Worm (Caenorhabditis elegans) whole organism, L1 larva: ENCODE results near the gene daf-38.
A peak's percentile ranks its signal among the peaks of the same experiment; 100 is the strongest.

Experiments
- C16A3.4 ChIP-seq: fragments of 150-350 bp; optimal IDR thresholded peaks from 2 replicates; lab custom pipeline; 2014; ENCODE audit warnings: missing biosample characterization, missing genetic modification characterization
- Y116A8C.19 ChIP-seq: sonication (generic microtip); optimal IDR thresholded peaks from 2 replicates; lab custom pipeline; 2016; ENCODE audit warnings: missing compliant biosample characterization, missing genetic modification characterization, borderline replicate concordance
- aha-1 ChIP-seq: fragments of 150-350 bp; optimal IDR thresholded peaks from 2 replicates; lab custom pipeline; 2014; ENCODE audit warnings: missing biosample characterization, missing genetic modification characterization
- ama-1 ChIP-seq: fragments of 150-350 bp; optimal IDR thresholded peaks from 2 replicates; lab custom pipeline; 2014
- ceh-63 ChIP-seq: fragments of 200-800 bp; sonication (Bioruptor generic); optimal IDR thresholded peaks from 2 replicates; lab custom pipeline; 2018; ENCODE audit warnings: mild to moderate bottlenecking, missing genetic modification characterization, missing compliant biosample characterization
- ceh-8 ChIP-seq: fragments of 200-800 bp; sonication (Bioruptor generic); optimal IDR thresholded peaks from 2 replicates; lab custom pipeline; 2018; ENCODE audit warnings: mild to moderate bottlenecking, missing genetic modification characterization, moderate library complexity, missing compliant biosample characterization
- ces-1 ChIP-seq: fragments of 150-350 bp; optimal IDR thresholded peaks from 2 replicates; lab custom pipeline; 2014; ENCODE audit warnings: missing biosample characterization, missing genetic modification reagents, missing genetic modification characterization
- efl-1 ChIP-seq, 4 experiments: fragments of 150-350 bp; optimal IDR thresholded peaks in 3 of 4; peaks in 1 of 4; 1 replicate in 1 of 4; 2 replicates in 3 of 4; lab custom pipeline; 2014; ENCODE audit warnings: missing biosample characterization in 2 of 4, missing genetic modification characterization in 2 of 4, missing genetic modification reagents in 2 of 4
- egl-13 ChIP-seq: sonication (generic microtip); optimal IDR thresholded peaks from 2 replicates; lab custom pipeline; 2016; ENCODE audit warnings: missing genotype, missing genetic modification reagents, missing genetic modification characterization, missing compliant biosample characterization
- elt-2 ChIP-seq: sonication (generic microtip); optimal IDR thresholded peaks from 2 replicates; lab custom pipeline; 2016; ENCODE audit warnings: missing genetic modification characterization, mild to moderate bottlenecking, inconsistent platforms, missing compliant biosample characterization, missing genetic modification reagents
- ets-5 ChIP-seq: fragments of 200-800 bp; sonication (Bioruptor generic); IDR thresholded peaks from 2 replicates; pipeline ENCODE4 v1.3.6; 2022; ENCODE audit warnings: missing genetic modification characterization, missing compliant biosample characterization
- fkh-4 ChIP-seq: sonication (generic microtip); optimal IDR thresholded peaks from 2 replicates; lab custom pipeline; 2016; ENCODE audit warnings: missing compliant biosample characterization, missing genetic modification characterization, borderline replicate concordance
- hlh-4 ChIP-seq: sonication (generic microtip); optimal IDR thresholded peaks from 2 replicates; lab custom pipeline; 2016; ENCODE audit warnings: mild to moderate bottlenecking, missing genetic modification characterization, missing compliant biosample characterization
- hpl-2 ChIP-seq: fragments of 150-350 bp; optimal IDR thresholded peaks from 2 replicates; lab custom pipeline; 2014; ENCODE audit warnings: missing biosample characterization, missing genetic modification reagents, missing genetic modification characterization
- irx-1 ChIP-seq: sonication (generic microtip); optimal IDR thresholded peaks from 2 replicates; lab custom pipeline; 2016; ENCODE audit warnings: missing genetic modification characterization, missing compliant biosample characterization
- isw-1 ChIP-seq: fragments of 200-800 bp; sonication (Bioruptor generic); IDR thresholded peaks from 2 replicates; pipeline ENCODE4 v1.3.6; 2022; ENCODE audit warnings: missing genetic modification characterization, missing compliant biosample characterization
- jun-1 ChIP-seq: fragments of 150-350 bp; optimal IDR thresholded peaks from 2 replicates; lab custom pipeline; 2014; ENCODE audit warnings: missing biosample characterization, missing genetic modification reagents, missing genetic modification characterization
- lin-14 ChIP-seq: fragments of 200-800 bp; sonication (Bioruptor generic); optimal IDR thresholded peaks from 2 replicates; lab custom pipeline; 2018; ENCODE audit warnings: mild to moderate bottlenecking, missing genetic modification characterization, moderate library complexity, missing compliant biosample characterization
- lir-3 ChIP-seq: sonication (generic microtip); optimal IDR thresholded peaks from 2 replicates; lab custom pipeline; 2016; ENCODE audit warnings: mild to moderate bottlenecking, missing genetic modification characterization, moderate library complexity, missing compliant biosample characterization; ENCODE audit not compliant: poor library complexity
- mdl-1 ChIP-seq, 2 experiments: fragments of 150-350 bp; optimal IDR thresholded peaks; 2 replicates each; lab custom pipeline; 2014 to 2017; ENCODE audit warnings: missing biosample characterization in 2 of 2, missing genetic modification characterization in 2 of 2, inconsistent platforms in 1 of 2
- nhr-12 ChIP-seq: sonication (generic microtip); optimal IDR thresholded peaks from 2 replicates; lab custom pipeline; 2017; ENCODE audit warnings: missing biosample characterization, missing genetic modification characterization
- nhr-19 ChIP-seq: fragments of 200-800 bp; sonication (Bioruptor generic); conservative IDR thresholded peaks from 2 replicates; pipeline ENCODE4 v1.3.6; 2022; ENCODE audit warnings: missing genetic modification characterization, missing compliant biosample characterization
- nhr-237 ChIP-seq: fragments of 150-350 bp; optimal IDR thresholded peaks from 2 replicates; lab custom pipeline; 2014; ENCODE audit warnings: missing biosample characterization, missing genetic modification characterization
- nhr-28 ChIP-seq: fragments of 150-350 bp; optimal IDR thresholded peaks from 2 replicates; lab custom pipeline; 2014; ENCODE audit warnings: missing biosample characterization, missing genetic modification characterization
- nhr-47 ChIP-seq: sonication (generic microtip); optimal IDR thresholded peaks from 2 replicates; lab custom pipeline; 2016; ENCODE audit warnings: mild to moderate bottlenecking, missing genetic modification characterization, moderate library complexity, missing compliant biosample characterization
- nhr-76 ChIP-seq: sonication (generic microtip); optimal IDR thresholded peaks from 2 replicates; lab custom pipeline; 2017; ENCODE audit warnings: missing biosample characterization, missing genetic modification characterization
- nhr-77 ChIP-seq: fragments of 150-350 bp; optimal IDR thresholded peaks from 2 replicates; lab custom pipeline; 2014; ENCODE audit warnings: missing biosample characterization, missing genetic modification characterization
- nhr-85 ChIP-seq: sonication (generic microtip); peaks from one replicate; lab custom pipeline; 2016; ENCODE audit warnings: missing genetic modification characterization, inconsistent platforms, missing compliant biosample characterization
- pax-3 ChIP-seq: fragments of 200-800 bp; sonication (Bioruptor generic); optimal IDR thresholded peaks from 2 replicates; lab custom pipeline; 2018; ENCODE audit warnings: mild to moderate bottlenecking, missing genetic modification characterization, moderate library complexity, missing compliant biosample characterization
- pqm-1 ChIP-seq: sonication (generic microtip); optimal IDR thresholded peaks from 3 replicates; lab custom pipeline; 2017; ENCODE audit warnings: missing biosample characterization, missing genetic modification characterization
- rnt-1 ChIP-seq: sonication (generic microtip); optimal IDR thresholded peaks from 2 replicates; lab custom pipeline; 2016; ENCODE audit warnings: mild to moderate bottlenecking, missing genetic modification characterization, moderate library complexity, missing compliant biosample characterization
- snu-23 ChIP-seq: sonication (generic microtip); optimal IDR thresholded peaks from 2 replicates; lab custom pipeline; 2016; ENCODE audit warnings: missing genetic modification characterization, missing compliant biosample characterization
- sptf-1 ChIP-seq: fragments of 150-350 bp; optimal IDR thresholded peaks from 2 replicates; lab custom pipeline; 2014; ENCODE audit warnings: missing biosample characterization, missing genetic modification characterization
- swsn-7 ChIP-seq: sonication (generic microtip); optimal IDR thresholded peaks from 2 replicates; lab custom pipeline; 2016; ENCODE audit warnings: missing genetic modification characterization, missing compliant biosample characterization
- tbx-2 ChIP-seq: sonication (generic microtip); optimal IDR thresholded peaks from 2 replicates; lab custom pipeline; 2016; ENCODE audit warnings: missing genetic modification characterization, missing compliant biosample characterization
- tlp-1 ChIP-seq: fragments of 150-350 bp; optimal IDR thresholded peaks from 2 replicates; lab custom pipeline; 2014; ENCODE audit warnings: missing biosample characterization, missing genetic modification characterization
- unc-30 ChIP-seq: sonication (generic microtip); optimal IDR thresholded peaks from 2 replicates; lab custom pipeline; 2017; ENCODE audit warnings: missing biosample characterization, missing genetic modification characterization
- unc-62 ChIP-seq: fragments of 150-350 bp; optimal IDR thresholded peaks from 2 replicates; lab custom pipeline; 2014; ENCODE audit warnings: missing biosample characterization, missing genetic modification reagents, missing genetic modification characterization
- unc-86 ChIP-seq: sonication (generic microtip); optimal IDR thresholded peaks from 2 replicates; lab custom pipeline; 2016; ENCODE audit warnings: missing genetic modification characterization, missing compliant biosample characterization
- unc-98 ChIP-seq: fragments of 200-800 bp; sonication (Bioruptor generic); IDR thresholded peaks from 2 replicates; pipeline ENCODE4 v1.3.6; 2022; ENCODE audit warnings: missing genetic modification characterization, missing compliant biosample characterization
- vab-15 ChIP-seq: sonication (generic microtip); optimal IDR thresholded peaks from 2 replicates; lab custom pipeline; 2017; ENCODE audit warnings: missing genotype, mild to moderate bottlenecking, missing genetic modification characterization, missing compliant biosample characterization

The daf-38 gene

DNA sequence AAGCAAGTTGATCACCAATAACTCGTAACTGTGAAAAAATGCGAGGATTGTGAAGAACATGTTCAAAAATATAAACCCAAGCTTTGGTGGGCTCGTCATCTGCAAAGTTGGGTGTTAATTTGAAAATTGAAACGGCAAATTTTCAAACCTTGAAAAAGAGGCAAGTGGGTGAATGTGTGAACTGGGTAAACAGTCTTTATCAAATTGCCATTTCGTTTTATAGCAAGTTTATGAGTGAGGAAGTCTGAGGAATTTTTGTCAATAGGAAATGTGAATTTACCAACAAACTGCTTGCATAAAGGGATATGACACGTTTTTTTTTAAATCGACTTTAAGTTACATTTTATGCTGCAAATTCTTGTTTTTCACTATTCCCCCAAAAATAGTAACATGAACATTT, 26.7 kb downstream of the daf-38 start, which contains the start of gene Y105C5A.1270:
Y105C5A.1270 (minus strand) TSS at position 101 of the 400 bp plus-strand sequence.
- TF ChIP-seq ces-1 (GFP tag; lab: Kevin White, UChicago) = no peak
- no peak for TF ChIP-seq sptf-1 (tag; lab: Kevin White, UChicago)
- TF ChIP-seq unc-62 = no peak
- no peak for TF ChIP-seq pax-3 (tag; lab: Kevin White, UChicago)
- TF ChIP-seq pqm-1 = no peak
- no peak for TF ChIP-seq nhr-19 (GFP tag; lab: Robert Waterston, UW)
- no peak for TF ChIP-seq lin-14 (GFP tag; lab: Kevin White, UChicago)
- no peak for TF ChIP-seq hpl-2 (GFP tag; lab: Kevin White, UChicago)
- TF ChIP-seq irx-1 (tag; lab: Kevin White, UChicago) = no peak
- no peak for TF ChIP-seq nhr-237 (tag; lab: Kevin White, UChicago)
- TF ChIP-seq C16A3.4 (tag; lab: Kevin White, UChicago) = no peak
- TF ChIP-seq tlp-1 = no peak
- no peak for TF ChIP-seq ceh-63
- no peak for TF ChIP-seq rnt-1
- no peak for TF ChIP-seq unc-98 (GFP tag; lab: Robert Waterston, UW)
- TF ChIP-seq, all 84 proteins: peak for 0

DNA sequence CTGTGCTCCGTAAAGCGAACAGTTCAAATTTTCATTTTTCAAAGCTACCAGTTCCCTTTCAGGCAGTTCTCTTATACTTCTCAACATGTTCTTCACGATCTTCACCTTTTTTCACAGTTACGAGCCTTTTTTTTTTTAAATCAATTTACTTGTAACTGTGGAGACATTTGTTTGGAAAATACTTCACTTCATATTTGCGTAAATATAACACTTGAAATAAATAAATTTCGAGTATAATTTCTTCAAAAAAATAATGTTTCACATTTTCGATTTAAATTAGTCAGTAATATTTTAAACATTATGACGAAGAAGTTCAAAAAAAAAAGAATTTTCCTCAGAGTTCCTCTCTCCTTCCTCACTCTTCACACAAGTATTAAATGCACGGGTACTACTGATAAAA, 27.2 kb downstream of the daf-38 start, which contains the start of gene Y105C5A.1269:
Y105C5A.1269 (plus strand) TSS at position 301 of the 400 bp plus-strand sequence.
- no peak for TF ChIP-seq hlh-4
- no peak for TF ChIP-seq lin-14 (GFP tag; lab: Kevin White, UChicago)
- no peak for TF ChIP-seq jun-1 (tag; lab: Kevin White, UChicago)
- TF ChIP-seq ceh-8 = no peak
- TF ChIP-seq tbx-2 (tag; lab: Kevin White, UChicago) = no peak
- no peak for TF ChIP-seq nhr-77 (tag; lab: Kevin White, UChicago)
- TF ChIP-seq nhr-19 (GFP tag; lab: Robert Waterston, UW) = no peak
- TF ChIP-seq unc-30 (tag; lab: Kevin White, UChicago) = no peak
- no peak for TF ChIP-seq ceh-63

DNA sequence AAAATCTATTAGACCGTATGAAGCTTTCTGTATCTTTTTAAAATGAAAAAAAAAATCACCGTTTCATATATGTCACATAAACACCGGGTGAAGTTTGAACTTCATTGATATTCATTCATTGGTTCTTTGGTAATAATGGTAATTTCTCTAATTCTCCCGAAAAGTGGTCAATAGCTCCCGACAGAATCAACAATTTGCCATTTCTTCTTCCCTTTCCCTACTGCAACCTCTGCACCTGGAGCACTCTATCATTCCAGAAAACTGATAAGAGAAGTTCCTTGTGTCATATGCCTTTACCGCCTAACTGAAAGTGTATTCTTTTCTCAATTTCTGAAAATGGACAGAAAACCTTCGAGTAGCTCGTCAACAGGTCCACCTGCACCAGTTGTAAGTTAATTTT, 29.8 kb downstream of the daf-38 start, which contains the start of gene Y105C5A.24:
Y105C5A.24 (plus strand) TSS at position 220 of the 400 bp plus-strand sequence.
- TF ChIP-seq nhr-76 (tag; lab: Kevin White, UChicago) (no peak), ama-1 (lab: Kevin White, UChicago) (no peak), snu-23 (GFP tag; lab: Kevin White, UChicago) (no peak), nhr-237 (tag; lab: Kevin White, UChicago) (no peak), efl-1 (optimal IDR thresholded peaks at IDR 0.05; lab: Kevin White, UChicago) (no peak), efl-1 (GFP tag; optimal IDR thresholded peaks at IDR 0.05 in 1 of 2; lab: Kevin White, UChicago) (no peak), isw-1 (no peak), pqm-1 (peak; percentile 4), elt-2 (tag; lab: Kevin White, UChicago) (peak; percentile 27), unc-86 (tag; lab: Kevin White, UChicago) (no peak), lir-3 (tag; lab: Kevin White, UChicago) (no peak), vab-15 (tag; lab: Kevin White, UChicago) (no peak)

DNA sequence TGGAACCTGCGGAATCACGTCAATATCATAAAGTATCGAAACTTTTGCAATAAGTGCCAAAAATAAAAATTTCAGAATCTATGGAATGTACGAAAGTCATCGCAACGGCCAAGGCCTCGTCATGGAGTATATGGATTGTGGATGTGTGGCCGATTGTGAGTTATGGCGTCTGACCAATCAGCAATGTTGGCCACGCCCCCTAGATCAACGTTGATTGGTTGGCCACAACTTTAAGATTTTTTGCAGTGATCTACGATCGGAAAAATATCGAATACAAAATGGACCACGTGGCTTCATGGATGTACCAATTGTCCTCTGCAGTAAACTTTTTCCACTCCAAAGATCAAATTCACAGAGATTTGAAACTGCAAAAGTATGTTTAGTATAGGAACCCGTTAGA, 30.8 kb downstream of the daf-38 start:
- TF ChIP-seq efl-1 (optimal IDR thresholded peaks at IDR 0.05; lab: Kevin White, UChicago) = no peak
- no peak for TF ChIP-seq efl-1 (GFP tag; optimal IDR thresholded peaks at IDR 0.05 in 1 of 2; lab: Kevin White, UChicago)
- TF ChIP-seq egl-13 (tag; lab: Kevin White, UChicago) = no peak
- TF ChIP-seq hpl-2 (GFP tag; lab: Kevin White, UChicago) = no peak
- no peak for TF ChIP-seq ets-5
- no peak for TF ChIP-seq nhr-28 (tag; lab: Kevin White, UChicago)
- TF ChIP-seq Y116A8C.19 = no peak
- TF ChIP-seq nhr-47 = no peak
- TF ChIP-seq mdl-1 (tag; optimal IDR thresholded peaks at IDR 0.05; lab: Kevin White, UChicago) = no peak
- TF ChIP-seq vab-15 (tag; lab: Kevin White, UChicago) = no peak
- TF ChIP-seq aha-1 (tag; lab: Kevin White, UChicago) = no peak
- TF ChIP-seq isw-1 = no peak
- no peak for TF ChIP-seq sptf-1 (tag; lab: Kevin White, UChicago)
- no peak for TF ChIP-seq snu-23 (GFP tag; lab: Kevin White, UChicago)
- TF ChIP-seq nhr-12 (tag; lab: Kevin White, UChicago) = no peak
- no peak for TF ChIP-seq fkh-4 (tag; lab: Kevin White, UChicago)
- TF ChIP-seq swsn-7 (tag; lab: Kevin White, UChicago) = no peak
- no peak for TF ChIP-seq jun-1 (tag; lab: Kevin White, UChicago)
- no peak for TF ChIP-seq nhr-85 (tag; lab: Kevin White, UChicago)
